Fruit fly (Drosophila melanogaster): ENCODE data around the gene Adhr.

Gene Adhr

DNA sequence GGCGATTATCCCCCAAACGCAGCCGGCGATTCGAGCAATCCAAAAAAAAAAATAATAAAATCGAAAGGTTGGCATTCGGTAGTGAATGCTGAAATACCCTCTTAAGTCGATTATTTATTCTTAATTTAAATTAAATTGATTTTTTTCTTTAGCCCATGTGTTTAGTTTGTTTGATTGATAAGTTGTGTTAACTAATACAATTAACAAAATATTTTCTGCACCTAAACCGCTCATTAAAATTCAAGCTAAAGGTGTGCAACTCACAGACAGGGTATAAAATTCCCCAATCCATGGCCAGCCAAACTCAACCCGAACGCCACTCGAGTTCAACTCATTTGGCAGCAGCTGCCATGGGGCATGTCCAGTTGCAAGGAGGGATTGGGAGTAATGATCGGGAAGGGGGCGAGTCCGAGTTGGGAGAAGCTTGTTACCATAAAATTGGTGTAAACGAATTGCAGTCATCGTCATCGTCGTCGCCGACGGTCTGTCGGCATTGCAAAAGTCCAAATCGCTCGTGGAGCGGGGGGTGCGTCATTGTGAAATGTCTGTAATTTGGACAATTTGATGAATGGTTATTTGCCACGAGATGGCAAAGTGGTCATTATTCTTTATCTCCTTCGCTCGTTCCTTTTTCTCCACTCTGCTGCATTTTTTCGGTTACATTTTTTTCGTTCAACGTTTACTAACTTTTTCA lies 42.0 kb upstream of the Adhr start (continued):
- peak; percentile 75 for TF ChIP-seq sage (GFP tag; optimal IDR thresholded peaks at IDR 0.05)
- TF ChIP-seq sv (GFP tag; optimal IDR thresholded peaks at IDR 0.05): no peak
- TF ChIP-seq brk (GFP tag; optimal IDR thresholded peaks at IDR 0.05): peak; percentile 76
- TF ChIP-seq Sp1 (GFP tag; optimal IDR thresholded peaks at IDR 0.05): peak; percentile 77
- TF ChIP-seq OdsH (GFP tag; optimal IDR thresholded peaks at IDR 0.05): peak; percentile 89
- TF ChIP-seq Myc (optimal IDR thresholded peaks at IDR 0.05): no peak
- peak; percentile 92 for TF ChIP-seq woc (GFP tag; optimal IDR thresholded peaks at IDR 0.05)
- no peak for TF ChIP-seq pan (optimal IDR thresholded peaks at IDR 0.05)
- no peak for TF ChIP-seq Mio (GFP tag; optimal IDR thresholded peaks at IDR 0.05)
- TF ChIP-seq Dif (GFP tag; optimal IDR thresholded peaks at IDR 0.05; ENCODE audit: partially characterized antibody): no peak

DNA sequence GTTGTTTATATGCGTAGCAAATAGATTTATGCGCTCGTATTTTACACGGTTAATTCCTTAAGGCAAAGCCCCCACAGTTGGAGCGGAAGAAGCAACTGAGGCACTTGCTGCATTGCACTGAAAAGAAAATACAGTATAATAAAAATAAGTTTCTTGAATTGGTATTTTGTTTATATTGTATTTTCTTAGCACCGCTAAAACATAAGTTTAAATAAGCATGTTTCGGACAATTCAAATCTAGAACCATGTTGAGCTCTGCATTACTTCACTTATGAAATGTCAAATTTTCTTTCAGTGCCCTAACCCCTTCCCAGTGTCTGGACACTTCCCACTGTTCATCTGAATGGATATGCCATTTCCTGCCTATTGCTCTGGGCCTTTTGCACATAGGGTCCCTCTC lies 40.5 kb upstream of the Adhr start:
- TF ChIP-seq h (GFP tag; optimal IDR thresholded peaks at IDR 0.05) (peak; percentile 4), N (GFP tag; optimal IDR thresholded peaks at IDR 0.05) (no peak), Hr83 (GFP tag; optimal IDR thresholded peaks at IDR 0.05; ENCODE audit: poor library complexity, severe bottlenecking) (no peak), dl (GFP tag; optimal IDR thresholded peaks at IDR 0.05; ENCODE audit: insufficient read depth in 1 of 2, partially characterized antibody in 2 of 2) (no peak), Sp1 (GFP tag; optimal IDR thresholded peaks at IDR 0.05) (no peak)

DNA sequence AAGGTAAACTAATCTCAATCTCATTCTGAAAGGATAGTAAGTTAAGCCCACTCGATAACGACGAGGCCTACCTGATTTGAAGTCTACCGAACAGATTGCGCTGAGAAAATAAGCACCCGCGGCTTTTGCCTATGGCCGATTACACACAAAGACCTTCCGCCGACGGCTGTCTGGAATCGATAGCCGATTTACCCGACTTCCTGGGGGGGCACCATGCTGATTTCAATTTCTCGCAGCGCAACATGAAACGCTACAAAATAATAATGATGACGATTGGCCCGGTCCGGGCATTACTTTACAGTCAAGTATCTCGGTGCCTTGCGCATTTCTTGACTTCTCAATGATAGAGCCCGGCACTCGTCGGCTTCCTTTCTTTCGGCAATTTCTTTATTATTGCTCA lies 38.2 kb upstream of the Adhr start:
- TF ChIP-seq HLH106 (tag; optimal IDR thresholded peaks at IDR 0.05) (no peak), N (GFP tag; optimal IDR thresholded peaks at IDR 0.05) (no peak), Vsx2 (GFP tag; optimal IDR thresholded peaks at IDR 0.05; ENCODE audit: partially characterized antibody) (no peak), CG32264 (GFP tag; optimal IDR thresholded peaks at IDR 0.05) (no peak)

DNA sequence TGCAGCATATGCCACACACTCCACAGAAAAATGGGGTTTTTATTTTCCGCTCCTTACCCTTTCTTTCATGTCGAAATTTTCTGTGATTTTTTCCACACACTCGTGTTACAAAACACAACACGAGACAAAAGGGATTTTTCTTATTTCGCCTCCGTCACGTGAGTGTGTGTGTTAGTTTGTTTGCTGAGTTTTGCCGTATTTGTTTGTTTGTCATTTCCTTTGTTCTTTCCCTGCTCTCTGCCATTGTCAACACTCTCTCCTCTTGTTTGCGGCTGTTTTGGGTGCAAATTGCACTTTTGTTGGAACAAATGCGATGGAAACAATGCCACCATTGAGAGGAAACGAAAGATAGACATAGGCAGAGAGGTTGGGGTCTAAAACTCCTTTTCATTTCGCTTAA lies 35.9 kb upstream of the Adhr start:
- TF ChIP-seq usp (GFP tag; optimal IDR thresholded peaks at IDR 0.05) (no peak), Vsx2 (GFP tag; optimal IDR thresholded peaks at IDR 0.05; ENCODE audit: partially characterized antibody) (no peak), CrebA (GFP tag; optimal IDR thresholded peaks at IDR 0.05; ENCODE audit: borderline replicate concordance) (no peak), jim (GFP tag; optimal IDR thresholded peaks at IDR 0.05) (no peak), OdsH (GFP tag; optimal IDR thresholded peaks at IDR 0.05) (no peak), Myc (optimal IDR thresholded peaks at IDR 0.05) (no peak), rgr (GFP tag; optimal IDR thresholded peaks at IDR 0.05) (no peak), tai (GFP tag; optimal IDR thresholded peaks at IDR 0.05) (no peak), sv (GFP tag; optimal IDR thresholded peaks at IDR 0.05) (no peak), br (GFP tag; optimal IDR thresholded peaks at IDR 0.05) (no peak), pan (optimal IDR thresholded peaks at IDR 0.05) (no peak), Hr78 (GFP tag; optimal IDR thresholded peaks at IDR 0.05) (no peak), foxo (GFP tag; optimal IDR thresholded peaks at IDR 0.05) (no peak), dl (GFP tag; optimal IDR thresholded peaks at IDR 0.05; ENCODE audit: insufficient read depth in 1 of 2, partially characterized antibody in 2 of 2) (no peak), Dif (GFP tag; optimal IDR thresholded peaks at IDR 0.05; ENCODE audit: partially characterized antibody) (no peak)

DNA sequence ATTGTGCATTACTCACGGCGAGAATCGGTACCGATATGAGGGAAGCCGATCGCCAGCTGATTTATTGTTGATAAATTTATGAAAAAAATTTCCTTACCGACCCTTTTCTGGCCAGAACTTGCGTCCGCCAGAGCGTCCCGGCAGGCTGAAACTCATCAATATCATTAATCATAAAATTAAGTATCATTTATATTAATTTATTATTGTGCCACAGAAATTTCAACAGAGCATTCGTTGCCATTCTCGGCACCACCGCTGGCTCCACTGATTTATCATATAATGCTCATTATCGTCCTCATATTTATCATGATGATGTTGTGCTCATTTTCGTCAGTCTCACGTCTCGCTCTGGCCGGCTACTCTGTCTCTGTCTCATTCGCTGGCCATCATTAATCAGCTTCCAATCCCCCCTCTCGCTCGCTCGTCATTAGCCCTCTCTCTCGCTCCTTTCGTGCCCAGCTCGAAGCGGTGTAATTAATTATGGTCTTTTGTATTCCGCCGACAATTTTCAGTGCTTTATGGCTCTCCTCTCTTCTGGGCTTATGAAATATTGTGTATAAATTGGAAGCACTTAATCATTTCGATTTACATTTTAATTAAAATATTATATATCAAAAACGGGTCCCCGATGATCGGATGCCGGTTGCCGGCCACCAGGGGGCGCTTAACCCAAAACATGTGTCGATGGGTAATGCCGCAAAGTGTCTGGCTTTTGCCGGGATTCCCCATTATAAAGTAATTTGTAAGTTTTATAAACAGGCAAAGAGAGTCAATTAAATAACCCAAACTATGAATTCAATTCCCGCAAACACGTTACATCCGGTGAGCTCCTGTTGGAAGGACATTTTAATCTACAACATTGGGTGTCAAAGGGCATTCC lies 34.4 kb upstream of the Adhr start:
- TF ChIP-seq N (GFP tag; optimal IDR thresholded peaks at IDR 0.05) (no peak), jim (GFP tag; optimal IDR thresholded peaks at IDR 0.05) (no peak), Vsx2 (GFP tag; optimal IDR thresholded peaks at IDR 0.05; ENCODE audit: partially characterized antibody) (peak; percentile 44), CG32264 (GFP tag; optimal IDR thresholded peaks at IDR 0.05) (no peak), fru (GFP tag; optimal IDR thresholded peaks at IDR 0.05) (no peak), Rel (GFP tag; optimal IDR thresholded peaks at IDR 0.05) (no peak), Rel (tag; optimal IDR thresholded peaks at IDR 0.05) (peak; percentile 85)
